Worm (Caenorhabditis elegans): ENCODE results near the gene F56C9.3.

Gene F56C9.3

ce11 chrIII:7278491-7278890 lies 32.6 kb upstream of the F56C9.3 start (continued):
- TF ChIP-seq nhr-77 (tag; optimal IDR thresholded peaks at IDR 0.05) (no peak), dsc-1 (tag; optimal IDR thresholded peaks at IDR 0.05) (peak; percentile 3), nhr-20 (tag; optimal IDR thresholded peaks at IDR 0.05) (peak; percentile 64), dpl-1 (GFP tag; optimal IDR thresholded peaks at IDR 0.05) (peak; percentile 41 to 65 (median 64)), lin-13 (GFP tag; optimal IDR thresholded peaks at IDR 0.05) (peak; percentile 15)

- TF ChIP-seq lin-35 (GFP tag; optimal IDR thresholded peaks at IDR 0.05) (peak in 1 of 2 experiments; percentile 46), xbp-1 (tag; optimal IDR thresholded peaks at IDR 0.05) (no peak), unc-86 (tag; optimal IDR thresholded peaks at IDR 0.05) (no peak), nhr-237 (tag; optimal IDR thresholded peaks at IDR 0.05) (no peak), nhr-90 (tag; optimal IDR thresholded peaks at IDR 0.05; ENCODE audit: poor library complexity) (no peak), ceh-63 (GFP tag; optimal IDR thresholded peaks at IDR 0.05) (no peak), pag-3 (tag; optimal IDR thresholded peaks at IDR 0.05; ENCODE audit: borderline replicate concordance, insufficient read depth) (no peak), efl-1 (optimal IDR thresholded peaks at IDR 0.05) (peak in 1 of 2 experiments; percentile 29), efl-1 (GFP tag; optimal IDR thresholded peaks at IDR 0.05 in 1 of 2) (no peak), elt-2 (tag; optimal IDR thresholded peaks at IDR 0.05) (no peak), nhr-84 (tag; optimal IDR thresholded peaks at IDR 0.05) (no peak), ceh-8 (GFP tag; optimal IDR thresholded peaks at IDR 0.05) (no peak), nhr-20 (tag; optimal IDR thresholded peaks at IDR 0.05) (no peak), lsy-2 (tag; optimal IDR thresholded peaks at IDR 0.05) (peak in 1 of 2 experiments; percentile 77), lin-39 (tag; optimal IDR thresholded peaks at IDR 0.05) (no peak), fos-1 (tag; optimal IDR thresholded peaks at IDR 0.05) (no peak), dpl-1 (GFP tag; optimal IDR thresholded peaks at IDR 0.05) (peak in 1 of 3 experiments; percentile 26), nhr-47 (tag; optimal IDR thresholded peaks at IDR 0.05) (no peak), unc-30 (tag; optimal IDR thresholded peaks at IDR 0.05) (no peak), blmp-1 (tag; optimal IDR thresholded peaks at IDR 0.05) (peak; percentile 5), ztf-4 (tag; optimal IDR thresholded peaks at IDR 0.05) (no peak)
Measured at ce11 chrIII:7281179-7281578, 29.9 kb upstream of the F56C9.3 start, which contains the start of gene B0361.3. Gene B0361.3, plus strand, starts transcription at chrIII:7281462.

- no peak for TF ChIP-seq mdl-1 (tag; optimal IDR thresholded peaks at IDR 0.05)
- TF ChIP-seq mab-9 (GFP tag; IDR thresholded peaks at IDR 0.05), result no peak
- TF ChIP-seq fkh-10 (GFP tag; optimal IDR thresholded peaks at IDR 0.05), result no peak
- TF ChIP-seq efl-3 (GFP tag; optimal IDR thresholded peaks at IDR 0.05), result no peak
- no peak for TF ChIP-seq jun-1 (tag; optimal IDR thresholded peaks at IDR 0.05)
- no peak for TF ChIP-seq snpc-4 (tag; optimal IDR thresholded peaks at IDR 0.05)
- no peak for TF ChIP-seq alr-1 (tag; optimal IDR thresholded peaks at IDR 0.05; ENCODE audit: borderline replicate concordance)
- no peak for TF ChIP-seq mep-1 (tag; optimal IDR thresholded peaks at IDR 0.05)
- no peak for TF ChIP-seq ets-5 (GFP tag; IDR thresholded peaks at IDR 0.05)
- TF ChIP-seq C16A3.4 (tag; optimal IDR thresholded peaks at IDR 0.05), result no peak
- no peak for TF ChIP-seq sox-4 (tag; optimal IDR thresholded peaks at IDR 0.05)
- no peak for TF ChIP-seq hlh-4 (tag; optimal IDR thresholded peaks at IDR 0.05)
Measured at ce11 chrIII:7285783-7286182, 25.3 kb upstream of the F56C9.3 start, which contains the start of gene pho-5. Gene pho-5, minus strand, starts transcription at chrIII:7285883.

- TF ChIP-seq mep-1 (tag; optimal IDR thresholded peaks at IDR 0.05) (no peak), efl-1 (optimal IDR thresholded peaks at IDR 0.05) (no peak), efl-1 (GFP tag; optimal IDR thresholded peaks at IDR 0.05 in 1 of 2) (peak in 1 of 2 experiments; percentile 88), zag-1 (tag; optimal IDR thresholded peaks at IDR 0.05) (no peak)
Measured at ce11 chrIII:7287503-7287902, 23.6 kb upstream of the F56C9.3 start, which contains the start of gene ykt-6. Gene ykt-6, minus strand, starts transcription at chrIII:7287603.

Data from whole organism, L1 larva.